Fruit fly (Drosophila melanogaster) whole organism, adult: ENCODE data around the gene CG33725.

Source experiments
- CG12768 ChIP-seq: fragments of 200-800 bp; sonication (Bioruptor generic); optimal IDR thresholded peaks from 2 replicates; lab custom pipeline; 2017; ENCODE audit warnings: missing biosample characterization, missing genetic modification characterization, mild to moderate bottlenecking, moderate library complexity, missing genetic modification reagents
- CG7045 ChIP-seq: fragments of 200-800 bp; sonication (Bioruptor generic); optimal IDR thresholded peaks from 2 replicates; lab custom pipeline; 2017; ENCODE audit warnings: missing biosample characterization, mild to moderate bottlenecking, missing genetic modification characterization
- Clk ChIP-seq: fragments of 200-800 bp; sonication (Bioruptor generic); optimal IDR thresholded peaks from 2 replicates; lab custom pipeline; 2017; ENCODE audit warnings: missing biosample characterization, missing genetic modification characterization
- kay ChIP-seq: fragments of 200-800 bp; sonication (Bioruptor generic); peaks from one replicate; lab custom pipeline; 2016; ENCODE audit warnings: missing biosample characterization, missing genetic modification characterization, borderline replicate concordance
- pad ChIP-seq: fragments of 200-800 bp; sonication (Bioruptor generic); optimal IDR thresholded peaks from 3 replicates; lab custom pipeline; 2017; ENCODE audit warnings: missing biosample characterization, missing genetic modification characterization, mild to moderate bottlenecking, moderate library complexity, missing genetic modification reagents
- tj ChIP-seq: fragments of 200-800 bp; sonication (Bioruptor generic); optimal IDR thresholded peaks from 3 replicates; lab custom pipeline; 2017; ENCODE audit warnings: missing biosample characterization, mild to moderate bottlenecking, missing genetic modification characterization, moderate library complexity

dm6 chr3L:12482246-12482645 is at the start of gene CG33725:
- TF ChIP-seq CG12768 (GFP tag; lab: Kevin White, UChicago), result no peak
- TF ChIP-seq tj, result no peak
- TF ChIP-seq pad (GFP tag; lab: Kevin White, UChicago), result no peak
- TF ChIP-seq CG7045 (GFP tag; lab: Kevin White, UChicago), result no peak
- no peak for TF ChIP-seq kay (GFP tag; lab: Kevin White, UChicago)
- TF ChIP-seq Clk (GFP tag; lab: Kevin White, UChicago), result no peak
